Fruit fly (Drosophila melanogaster) whole organism, adult: ENCODE data around the gene Mhc.

Experiments
- CG33017 ChIP-seq: fragments of 200-800 bp; sonication (Bioruptor generic); optimal IDR thresholded peaks from 2 replicates; lab custom pipeline; 2018; ENCODE audit warnings: missing biosample characterization, mild to moderate bottlenecking, missing genetic modification characterization, moderate library complexity
- CG5204 ChIP-seq: fragments of 200-800 bp; sonication (Bioruptor generic); optimal IDR thresholded peaks from 2 replicates; lab custom pipeline; 2016; ENCODE audit warnings: missing biosample characterization, missing genetic modification characterization
- CG7045 ChIP-seq: fragments of 200-800 bp; sonication (Bioruptor generic); optimal IDR thresholded peaks from 2 replicates; lab custom pipeline; 2017; ENCODE audit warnings: missing biosample characterization, mild to moderate bottlenecking, missing genetic modification characterization
- CG7101 ChIP-seq: fragments of 200-800 bp; sonication (Bioruptor generic); optimal IDR thresholded peaks from 2 replicates; lab custom pipeline; 2018; ENCODE audit warnings: missing biosample characterization, mild to moderate bottlenecking, missing genetic modification characterization, moderate library complexity
- Crg-1 ChIP-seq: fragments of 200-800 bp; sonication (Bioruptor generic); optimal IDR thresholded peaks from 2 replicates; lab custom pipeline; 2016; ENCODE audit warnings: missing biosample characterization, missing genetic modification characterization
- Hr96 ChIP-seq: fragments of 200-800 bp; sonication (Bioruptor generic); optimal IDR thresholded peaks from 2 replicates; lab custom pipeline; 2016; ENCODE audit warnings: missing biosample characterization, missing genetic modification characterization
- Mnt ChIP-seq: fragments of 200-800 bp; sonication (Bioruptor generic); optimal IDR thresholded peaks from 2 replicates; lab custom pipeline; 2016; ENCODE audit warnings: missing biosample characterization, mild to moderate bottlenecking, missing genetic modification characterization
- cic ChIP-seq: fragments of 200-800 bp; sonication (Bioruptor generic); optimal IDR thresholded peaks from 2 replicates; lab custom pipeline; 2017; ENCODE audit warnings: missing biosample characterization, mild to moderate bottlenecking, missing genetic modification characterization, moderate library complexity
- kay ChIP-seq: fragments of 200-800 bp; sonication (Bioruptor generic); peaks from one replicate; lab custom pipeline; 2016; ENCODE audit warnings: missing biosample characterization, missing genetic modification characterization, borderline replicate concordance
- ovo ChIP-seq: fragments of 200-800 bp; sonication (Bioruptor generic); optimal IDR thresholded peaks from 2 replicates; lab custom pipeline; 2016; ENCODE audit warnings: missing biosample characterization, missing genetic modification characterization

DNA sequence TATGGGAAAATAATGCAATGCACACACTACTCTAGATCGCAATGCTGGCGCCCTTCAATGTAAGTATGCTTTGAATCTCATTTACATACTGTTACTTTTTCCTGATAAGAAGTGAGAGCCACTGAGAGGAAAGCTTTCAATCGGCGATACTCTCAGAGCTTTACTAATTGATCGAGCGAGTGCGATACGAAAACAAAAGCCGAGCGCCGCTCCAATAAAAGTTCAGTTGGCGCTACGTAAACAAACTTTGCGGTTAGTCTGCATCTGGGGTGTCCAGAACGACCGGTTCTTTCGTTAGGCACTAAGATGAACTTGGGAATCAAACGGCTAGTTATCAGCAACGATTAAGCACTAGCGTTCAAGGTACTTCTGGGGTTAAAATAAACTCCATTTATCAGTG is 25.0 kb downstream of the Mhc start, which contains the start of gene CG17928:
- TF ChIP-seq cic (GFP tag; lab: Kevin White, UChicago) (no peak), Hr96 (no peak), ovo (GFP tag; lab: Kevin White, UChicago) (no peak), CG5204 (GFP tag; lab: Kevin White, UChicago) (no peak), kay (GFP tag; lab: Kevin White, UChicago) (peak; percentile 74), CG7101 (tag; lab: Kevin White, UChicago) (no peak), Mnt (no peak), CG7045 (GFP tag; lab: Kevin White, UChicago) (no peak), CG33017 (tag; lab: Kevin White, UChicago) (no peak), Crg-1 (GFP tag; lab: Kevin White, UChicago) (no peak)
